Fruit fly (Drosophila melanogaster) whole organism, embryonic: ENCODE data around the gene CG34309.

ENCODE experiments used
- Ada2b ChIP-seq: fragments of 200-800 bp; sonication (Bioruptor generic); IDR thresholded peaks from 2 replicates; pipeline ENCODE4 v1.3.6; 2022; ENCODE audit warnings: missing biosample characterization, missing genetic modification characterization
- Adf1 ChIP-seq: fragments of 200-800 bp; sonication (Bioruptor generic); IDR thresholded peaks from 2 replicates; pipeline ENCODE4 v1.3.6; 2022; ENCODE audit warnings: missing biosample characterization, missing genetic modification characterization
- Awh ChIP-seq: fragments of 200-800 bp; sonication (Bioruptor generic); IDR thresholded peaks from 2 replicates; pipeline ENCODE4, ENCODE4 v1.3.6; 2022; ENCODE audit warnings: missing biosample characterization, missing genetic modification characterization
- BEAF-32 ChIP-seq: fragments of 200-800 bp; sonication (Bioruptor generic); optimal IDR thresholded peaks from 3 replicates; lab custom pipeline; 2017; ENCODE audit warnings: missing biosample characterization, missing genetic modification characterization, mild to moderate bottlenecking, moderate library complexity, missing genetic modification reagents
- Bgb ChIP-seq: fragments of 200-800 bp; sonication (Bioruptor generic); IDR thresholded peaks from 2 replicates; pipeline ENCODE4 v1.3.6; 2022; ENCODE audit warnings: missing biosample characterization, missing genetic modification characterization; ENCODE audit not compliant: partially characterized antibody
- BtbVII ChIP-seq: fragments of 200-800 bp; sonication (Bioruptor generic); optimal IDR thresholded peaks from 3 replicates; lab custom pipeline; 2017; ENCODE audit warnings: missing biosample characterization, mild to moderate bottlenecking, missing genetic modification characterization
- CG10274 ChIP-seq: fragments of 200-800 bp; sonication (Bioruptor generic); optimal IDR thresholded peaks from 3 replicates; lab custom pipeline; 2017; ENCODE audit warnings: missing biosample characterization, mild to moderate bottlenecking, missing genetic modification characterization
- CG11723 ChIP-seq: fragments of 200-800 bp; sonication (Bioruptor generic); optimal IDR thresholded peaks from 2 replicates; lab custom pipeline; 2017; ENCODE audit warnings: missing biosample characterization, mild to moderate bottlenecking, missing genetic modification characterization
- CG1233 ChIP-seq: fragments of 200-800 bp; sonication (Bioruptor generic); optimal IDR thresholded peaks from 4 replicates; lab custom pipeline; 2018; ENCODE audit warnings: missing biosample characterization, mild to moderate bottlenecking, missing genetic modification characterization
- CG13775 ChIP-seq: fragments of 200-800 bp; sonication (Bioruptor generic); optimal IDR thresholded peaks from 3 replicates; lab custom pipeline; 2017; ENCODE audit warnings: missing biosample characterization, mild to moderate bottlenecking, missing genetic modification characterization
- CG15479 ChIP-seq: fragments of 200-800 bp; sonication (Bioruptor generic); optimal IDR thresholded peaks from 3 replicates; lab custom pipeline; 2019; ENCODE audit warnings: missing biosample characterization, mild to moderate bottlenecking, missing genetic modification characterization, moderate library complexity
- CG18619 ChIP-seq: fragments of 200-800 bp; sonication (Bioruptor generic); optimal IDR thresholded peaks from 3 replicates; lab custom pipeline; 2017; ENCODE audit warnings: missing biosample characterization, mild to moderate bottlenecking, missing genetic modification characterization
- CG2129 ChIP-seq: fragments of 200-800 bp; sonication (Bioruptor generic); IDR thresholded peaks from 2 replicates; pipeline ENCODE4 v1.3.6; 2022; ENCODE audit warnings: missing biosample characterization, missing genetic modification characterization; ENCODE audit not compliant: partially characterized antibody
- CG2875 ChIP-seq: fragments of 200-800 bp; sonication (Bioruptor generic); optimal IDR thresholded peaks from 2 replicates; lab custom pipeline; 2017; ENCODE audit warnings: missing biosample characterization, mild to moderate bottlenecking, missing genetic modification characterization, missing genetic modification reagents
- CG32772 ChIP-seq: fragments of 200-800 bp; sonication (Bioruptor generic); IDR thresholded peaks from 2 replicates; pipeline ENCODE4 v1.3.6; 2022; ENCODE audit warnings: missing biosample characterization, missing genetic modification characterization
- CG34376 ChIP-seq: fragments of 200-800 bp; sonication (Bioruptor generic); optimal IDR thresholded peaks from 2 replicates; lab custom pipeline; 2018; ENCODE audit warnings: missing biosample characterization, mild to moderate bottlenecking, missing genetic modification characterization
- CG4328 ChIP-seq: fragments of 200-800 bp; sonication (Bioruptor generic); optimal IDR thresholded peaks from 3 replicates; lab custom pipeline; 2017; ENCODE audit warnings: missing biosample characterization, missing genetic modification reagents, missing genetic modification characterization
- CG4707 ChIP-seq: fragments of 200-800 bp; sonication (Bioruptor generic); optimal IDR thresholded peaks from 2 replicates; lab custom pipeline; 2018; ENCODE audit warnings: missing biosample characterization, mild to moderate bottlenecking, missing genetic modification characterization, moderate library complexity
- CG6175 ChIP-seq: fragments of 200-800 bp; sonication (Bioruptor generic); IDR thresholded peaks from 3 replicates; pipeline ENCODE4 v1.3.6; 2022; ENCODE audit warnings: missing biosample characterization, missing genetic modification characterization
- CG7786 ChIP-seq: fragments of 200-800 bp; sonication (Bioruptor generic); optimal IDR thresholded peaks from 2 replicates; lab custom pipeline; 2016; ENCODE audit warnings: missing biosample characterization, missing genetic modification characterization
- CG8281 ChIP-seq: fragments of 200-800 bp; sonication (Bioruptor generic); optimal IDR thresholded peaks from 2 replicates; lab custom pipeline; 2018; ENCODE audit warnings: missing biosample characterization, mild to moderate bottlenecking, missing genetic modification characterization, moderate library complexity
- Fer3 ChIP-seq: fragments of 200-800 bp; sonication (Bioruptor generic); optimal IDR thresholded peaks from 2 replicates; lab custom pipeline; 2018; ENCODE audit warnings: missing biosample characterization, mild to moderate bottlenecking, missing genetic modification characterization, moderate library complexity
- HHEX ChIP-seq: fragments of 200-800 bp; sonication (Bioruptor generic); optimal IDR thresholded peaks from 3 replicates; lab custom pipeline; 2017; ENCODE audit warnings: missing biosample characterization, mild to moderate bottlenecking, missing genetic modification characterization, missing genetic modification reagents
- Med ChIP-seq: fragments of 200-800 bp; sonication (Bioruptor generic); peaks from one replicate; lab custom pipeline; 2016; ENCODE audit warnings: missing biosample characterization, missing genetic modification characterization, mild to moderate bottlenecking, inconsistent platforms, moderate library complexity
- Mrtf ChIP-seq: fragments of 200-800 bp; sonication (Bioruptor generic); IDR thresholded peaks from 3 replicates; pipeline ENCODE4 v1.3.6; 2022; ENCODE audit warnings: missing biosample characterization, missing genetic modification characterization
- Neu2 ChIP-seq: fragments of 200-800 bp; sonication (Bioruptor generic); optimal IDR thresholded peaks from 3 replicates; lab custom pipeline; 2016; ENCODE audit warnings: missing biosample characterization, missing genetic modification characterization, borderline replicate concordance
- Oli ChIP-seq: fragments of 200-800 bp; sonication (Bioruptor generic); optimal IDR thresholded peaks from 2 replicates; lab custom pipeline; 2018; ENCODE audit warnings: missing biosample characterization, mild to moderate bottlenecking, missing genetic modification characterization, moderate library complexity
- Ravus ChIP-seq: fragments of 200-800 bp; sonication (Bioruptor generic); IDR thresholded peaks from 2 replicates; pipeline ENCODE4 v1.3.6; 2022; ENCODE audit warnings: missing biosample characterization, missing genetic modification characterization
- Sin3A ChIP-seq: fragments of >200 bp; optimal IDR thresholded peaks from 2 replicates; lab custom pipeline; 2018
- Sry-δ ChIP-seq: fragments of 200-800 bp; sonication (Bioruptor generic); optimal IDR thresholded peaks from 2 replicates; lab custom pipeline; 2016; ENCODE audit warnings: missing biosample characterization, missing genetic modification characterization
- aop ChIP-seq: fragments of 200-800 bp; sonication (Bioruptor generic); IDR thresholded peaks from 2 replicates; pipeline ENCODE4 v1.3.6; 2022; ENCODE audit warnings: missing biosample characterization, missing genetic modification characterization
- crol ChIP-seq: fragments of 200-800 bp; sonication (Bioruptor generic); IDR thresholded peaks from 2 replicates; pipeline ENCODE4 v1.3.6; 2022; ENCODE audit warnings: missing biosample characterization, missing genetic modification characterization
- crp ChIP-seq, 2 experiments: fragments of 200-800 bp; sonication (Bioruptor generic); optimal IDR thresholded peaks; 2 replicates in 1 of 2; 3 replicates in 1 of 2; lab custom pipeline; 2017; ENCODE audit warnings: missing biosample characterization in 2 of 2, missing genetic modification characterization in 2 of 2, mild to moderate bottlenecking in 1 of 2, moderate library complexity in 1 of 2
- cwo ChIP-seq: fragments of 200-800 bp; sonication (Bioruptor generic); optimal IDR thresholded peaks from 3 replicates; lab custom pipeline; 2017; ENCODE audit warnings: missing biosample characterization, missing genetic modification characterization, mild to moderate bottlenecking, moderate library complexity, missing genetic modification reagents
- fd96Cb ChIP-seq: fragments of 200-800 bp; sonication (Bioruptor generic); optimal IDR thresholded peaks from 2 replicates; lab custom pipeline; 2018; ENCODE audit warnings: missing biosample characterization, mild to moderate bottlenecking, missing genetic modification characterization, moderate library complexity
- gsb ChIP-seq: fragments of 200-800 bp; sonication (Bioruptor generic); IDR thresholded peaks from 2 replicates; pipeline ENCODE4 v1.3.6; 2022; ENCODE audit warnings: missing biosample characterization, missing genetic modification characterization
- jing ChIP-seq: fragments of 200-800 bp; sonication (Bioruptor generic); optimal IDR thresholded peaks from 2 replicates; lab custom pipeline; 2018; ENCODE audit warnings: missing biosample characterization, mild to moderate bottlenecking, missing genetic modification characterization
- kah ChIP-seq: fragments of 200-800 bp; sonication (Bioruptor generic); optimal IDR thresholded peaks from 2 replicates; lab custom pipeline; 2018; ENCODE audit warnings: missing biosample characterization, mild to moderate bottlenecking, missing genetic modification characterization
- knrl ChIP-seq: fragments of 200-800 bp; sonication (Bioruptor generic); IDR thresholded peaks from 3 replicates; pipeline ENCODE4 v1.3.6; 2022; ENCODE audit warnings: missing biosample characterization, missing genetic modification characterization; ENCODE audit not compliant: partially characterized antibody
- lmd ChIP-seq: fragments of 200-800 bp; sonication (Bioruptor generic); IDR thresholded peaks from 2 replicates; pipeline ENCODE4 v1.3.6; 2022; ENCODE audit warnings: missing biosample characterization, missing genetic modification characterization
- lov ChIP-seq, 2 experiments: fragments of 200-800 bp in 1 of 2; fragments of >200 bp in 1 of 2; sonication (Bioruptor generic) in 1 of 2; IDR thresholded peaks in 1 of 2; optimal IDR thresholded peaks in 1 of 2; 2 replicates in 1 of 2; 3 replicates in 1 of 2; pipeline versions ENCODE4 v1.3.6 to Lab custom; 2017 to 2022; ENCODE audit warnings: missing biosample characterization in 1 of 2, missing genetic modification characterization in 1 of 2
- phol ChIP-seq: fragments of 200-800 bp; sonication (Bioruptor generic); optimal IDR thresholded peaks from 3 replicates; lab custom pipeline; 2018; ENCODE audit warnings: missing biosample characterization, mild to moderate bottlenecking, missing genetic modification characterization, moderate library complexity
- run ChIP-seq: fragments of 200-800 bp; sonication (Bioruptor generic); optimal IDR thresholded peaks from 3 replicates; lab custom pipeline; 2018; ENCODE audit warnings: missing biosample characterization, mild to moderate bottlenecking, missing genetic modification characterization
- sd ChIP-seq: fragments of 200-800 bp; sonication (Bioruptor generic); optimal IDR thresholded peaks from 3 replicates; lab custom pipeline; 2018; ENCODE audit warnings: missing biosample characterization, mild to moderate bottlenecking, missing genetic modification characterization, moderate library complexity
- shn ChIP-seq: fragments of 200-800 bp; sonication (Bioruptor generic); optimal IDR thresholded peaks from 3 replicates; lab custom pipeline; 2016; ENCODE audit warnings: missing biosample characterization, missing genetic modification characterization
- slou ChIP-seq: fragments of 200-800 bp; sonication (Bioruptor generic); optimal IDR thresholded peaks from 3 replicates; lab custom pipeline; 2016; ENCODE audit warnings: missing biosample characterization, missing genetic modification characterization
- sqz ChIP-seq: fragments of 200-800 bp; sonication (Bioruptor generic); optimal IDR thresholded peaks from 3 replicates; lab custom pipeline; 2018; ENCODE audit warnings: missing biosample characterization, mild to moderate bottlenecking, missing genetic modification characterization
- twi ChIP-seq: fragments of 200-800 bp; optimal IDR thresholded peaks from 2 replicates; lab custom pipeline; 2019; ENCODE audit warnings: missing biosample characterization, mild to moderate bottlenecking, missing genetic modification characterization, moderate library complexity
- vvl ChIP-seq: fragments of 200-800 bp; sonication (Bioruptor generic); IDR thresholded peaks from 2 replicates; pipeline ENCODE4 v1.3.6; 2022; ENCODE audit warnings: missing biosample characterization, missing genetic modification characterization
- yki ChIP-seq: fragments of >200 bp; optimal IDR thresholded peaks from 3 replicates; lab custom pipeline; 2018

Gene CG34309

DNA sequence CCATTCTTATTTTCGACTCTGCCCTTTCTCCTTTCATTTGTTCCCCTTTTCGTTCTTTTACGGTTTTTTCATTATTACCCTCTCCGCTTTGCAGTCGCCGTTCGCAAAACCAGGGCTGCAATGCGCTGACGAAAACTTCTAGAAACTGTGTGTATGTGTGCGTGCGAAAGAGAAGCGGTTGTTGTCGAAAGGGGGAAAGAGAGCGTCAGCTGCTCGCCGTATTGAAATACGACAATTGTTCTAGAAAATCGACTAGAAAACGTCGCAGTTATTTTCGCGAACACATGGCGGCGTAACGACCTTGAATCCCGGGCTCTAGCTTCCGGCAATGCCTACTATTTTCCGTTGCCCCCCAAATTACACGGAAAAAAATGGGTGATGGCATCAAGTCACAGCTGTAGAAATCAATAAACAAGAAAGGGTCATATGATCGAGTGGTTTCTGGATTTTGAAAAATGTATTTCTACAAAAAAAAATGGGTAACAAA, 10.3 kb downstream of the CG34309 start (continued):
- TF ChIP-seq BtbVII (GFP tag; lab: Kevin White, UChicago) (peak; percentile 54), CG10274 (GFP tag; lab: Kevin White, UChicago) (no peak), Ada2b (GFP tag; lab: Robert Waterston, UW) (peak; percentile 28; the same call in 1 of the 2 replicates), Sry-δ (no peak), sqz (GFP tag; lab: Kevin White, UChicago) (no peak), Med (GFP tag; lab: Kevin White, UChicago) (peak; percentile 92), Sin3A (lab: Kevin White, UChicago) (no peak), run (tag; lab: Kevin White, UChicago) (no peak), Oli (tag; lab: Kevin White, UChicago) (no peak), HHEX (GFP tag; lab: Kevin White, UChicago) (peak; percentile 5), cwo (GFP tag; lab: Kevin White, UChicago) (no peak), jing (GFP tag; lab: Kevin White, UChicago) (no peak), aop (GFP tag; lab: Robert Waterston, UW) (no peak), CG11723 (GFP tag; lab: Kevin White, UChicago) (no peak), crp (GFP tag; optimal IDR thresholded peaks at IDR 0.05; lab: Kevin White, UChicago) (peak; percentile 7 to 70), CG18619 (GFP tag; lab: Kevin White, UChicago) (peak; percentile 16), CG4707 (no peak), kah (no peak), knrl (no peak), Fer3 (tag; lab: Kevin White, UChicago) (peak; percentile 5), Ravus (GFP tag; lab: Robert Waterston, UW) (no peak), CG7786 (GFP tag; lab: Kevin White, UChicago) (peak; percentile 7), CG4328 (GFP tag; lab: Kevin White, UChicago) (no peak), lov (optimal IDR thresholded peaks at IDR 0.05; lab: Kevin White, UChicago) (no peak), lov (GFP tag; IDR thresholded peaks at IDR 0.05; lab: Robert Waterston, UW) (no peak), Adf1 (GFP tag; lab: Robert Waterston, UW) (peak; percentile 34), slou (GFP tag; lab: Kevin White, UChicago) (no peak), fd96Cb (tag; lab: Kevin White, UChicago) (no peak), CG13775 (no peak), Bgb (GFP tag; lab: Robert Waterston, UW) (no peak; the same call in 1 of the 2 replicates), CG15479 (GFP tag; lab: Kevin White, UChicago) (peak; percentile 12), vvl (GFP tag; lab: Robert Waterston, UW) (no peak), Mrtf (GFP tag; lab: Robert Waterston, UW) (no peak), CG6175 (GFP tag; lab: Robert Waterston, UW) (no peak), yki (lab: Kevin White, UChicago) (no peak), twi (tag; lab: Kevin White, UChicago) (peak; percentile 1), Neu2 (GFP tag; lab: Kevin White, UChicago) (no peak), gsb (no peak), BEAF-32 (GFP tag; lab: Kevin White, UChicago) (no peak), Awh (no peak), CG32772 (GFP tag; lab: Robert Waterston, UW) (no peak), phol (tag; lab: Kevin White, UChicago) (no peak), CG2875 (GFP tag; lab: Kevin White, UChicago) (no peak), CG8281 (tag; lab: Kevin White, UChicago) (no peak), CG34376 (peak; percentile 31), shn (GFP tag; lab: Kevin White, UChicago) (peak; percentile 20), CG2129 (GFP tag; lab: Robert Waterston, UW) (no peak), crol (GFP tag; lab: Robert Waterston, UW) (peak; percentile 46; the same call in 1 of the 2 replicates), CG1233 (GFP tag; lab: Kevin White, UChicago) (no peak), sd (no peak), lmd (GFP tag; lab: Robert Waterston, UW) (no peak; the same call in 1 of the 2 replicates)
